Fruit fly (Drosophila melanogaster) whole organism: Measurements from ENCODE around the gene meep.

Experiments used
- CG8478 ChIP-seq: fragments of >200 bp; optimal IDR thresholded peaks from 2 replicates; lab custom pipeline; 2018; ENCODE audit warnings: inconsistent platforms
- Dll ChIP-seq: fragments of >200 bp; optimal IDR thresholded peaks from 2 replicates; lab custom pipeline; 2017
- pan ChIP-seq: fragments of >200 bp; optimal IDR thresholded peaks from 2 replicates; lab custom pipeline; 2017
- psq ChIP-seq: fragments of >200 bp; optimal IDR thresholded peaks from 2 replicates; lab custom pipeline; 2017
- usp ChIP-seq: fragments of >200 bp; optimal IDR thresholded peaks from 2 replicates; lab custom pipeline; 2017; ENCODE audit warnings: missing biosample characterization, missing genetic modification characterization, mixed read lengths

- TF ChIP-seq pan (lab: Kevin White, UChicago) (no peak), Dll (no peak), psq (lab: Kevin White, UChicago) (no peak), usp (GFP tag; lab: Kevin White, UChicago) (no peak), CG8478 (lab: Kevin White, UChicago) (no peak)
Measured at dm6 chr3L:1170611-1171010, 32.2 kb downstream of the meep start.
